Worm (Caenorhabditis elegans): ENCODE results near the gene F58H1.6.

- no peak for TF ChIP-seq unc-55 (GFP tag; optimal IDR thresholded peaks at IDR 0.05)
- no peak for TF ChIP-seq fkh-10 (GFP tag; optimal IDR thresholded peaks at IDR 0.05)
- TF ChIP-seq C08G9.2 (tag; optimal IDR thresholded peaks at IDR 0.05), result no peak
- TF ChIP-seq lin-11 (tag; optimal IDR thresholded peaks at IDR 0.05), result no peak
- no peak for TF ChIP-seq F13H6.1 (tag; optimal IDR thresholded peaks at IDR 0.05)
- TF ChIP-seq syd-9 (tag; optimal IDR thresholded peaks at IDR 0.05), result no peak
- no peak for TF ChIP-seq C38D4.7 (GFP tag; optimal IDR thresholded peaks at IDR 0.05)
- TF ChIP-seq nfya-1 (tag; optimal IDR thresholded peaks at IDR 0.05), result no peak
- TF ChIP-seq ceh-48 (tag; optimal IDR thresholded peaks at IDR 0.05), result no peak
- TF ChIP-seq dmd-4 (tag; optimal IDR thresholded peaks at IDR 0.05; ENCODE audit: borderline replicate concordance), result no peak
- TF ChIP-seq hlh-6 (tag; optimal IDR thresholded peaks at IDR 0.05), result no peak
- no peak for TF ChIP-seq ceh-31 (tag; optimal IDR thresholded peaks at IDR 0.05)
- no peak for TF ChIP-seq mec-3 (tag; optimal IDR thresholded peaks at IDR 0.05; ENCODE audit: borderline replicate concordance)
- TF ChIP-seq ttx-3 (tag; optimal IDR thresholded peaks at IDR 0.05), result no peak
These were observed 44.8 kb upstream of the F58H1.6 start for ce11 chrV:11897604-11898003.
